Fruit fly (Drosophila melanogaster) ovary, adult (tissue): ENCODE measurements around the gene stumps.

Experiments
- CG17801 ChIP-seq: fragments of 200-800 bp; optimal IDR thresholded peaks from 2 replicates; lab custom pipeline; 2019; ENCODE audit warnings: missing biosample characterization, mild to moderate bottlenecking, missing genetic modification characterization, moderate library complexity; ENCODE audit not compliant: partially characterized antibody

stumps gene

DNA sequence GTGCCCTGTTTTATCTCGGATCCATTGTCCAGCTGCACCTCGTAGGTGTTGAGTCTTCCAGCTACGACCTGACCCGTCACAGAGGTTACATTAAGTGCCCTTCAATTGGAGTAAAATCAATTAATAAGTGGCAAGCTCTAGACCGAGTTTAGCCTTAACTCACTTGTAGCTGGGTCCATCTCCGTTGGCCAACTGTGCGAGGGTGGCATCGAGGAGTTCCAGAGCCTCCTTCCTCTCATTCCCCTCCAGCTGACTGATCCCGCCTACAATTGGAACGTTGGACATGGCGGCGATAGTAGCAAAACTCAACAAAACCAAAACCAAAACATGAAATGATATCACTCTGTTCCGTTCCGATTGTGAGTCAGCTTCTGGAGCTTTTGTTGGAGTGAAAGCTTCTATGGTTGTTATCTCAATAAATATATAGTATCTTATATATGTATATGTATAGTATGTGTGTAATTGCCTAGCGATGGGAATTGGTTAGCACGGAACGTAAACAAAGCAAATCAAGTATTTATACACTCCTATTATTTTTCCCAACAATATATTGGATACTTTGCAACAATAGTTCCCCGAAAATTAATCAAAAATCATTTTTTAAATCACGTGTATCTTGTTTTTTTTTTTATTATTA, 8.4 kb upstream of the stumps start, which contains the start of gene CG8066:
Gene CG8066, minus strand, starts transcription at position 347 of the 637 bp plus-strand sequence.
- peak; percentile 25 for TF ChIP-seq CG17801 (GFP tag; lab: Kevin White, UChicago)

DNA sequence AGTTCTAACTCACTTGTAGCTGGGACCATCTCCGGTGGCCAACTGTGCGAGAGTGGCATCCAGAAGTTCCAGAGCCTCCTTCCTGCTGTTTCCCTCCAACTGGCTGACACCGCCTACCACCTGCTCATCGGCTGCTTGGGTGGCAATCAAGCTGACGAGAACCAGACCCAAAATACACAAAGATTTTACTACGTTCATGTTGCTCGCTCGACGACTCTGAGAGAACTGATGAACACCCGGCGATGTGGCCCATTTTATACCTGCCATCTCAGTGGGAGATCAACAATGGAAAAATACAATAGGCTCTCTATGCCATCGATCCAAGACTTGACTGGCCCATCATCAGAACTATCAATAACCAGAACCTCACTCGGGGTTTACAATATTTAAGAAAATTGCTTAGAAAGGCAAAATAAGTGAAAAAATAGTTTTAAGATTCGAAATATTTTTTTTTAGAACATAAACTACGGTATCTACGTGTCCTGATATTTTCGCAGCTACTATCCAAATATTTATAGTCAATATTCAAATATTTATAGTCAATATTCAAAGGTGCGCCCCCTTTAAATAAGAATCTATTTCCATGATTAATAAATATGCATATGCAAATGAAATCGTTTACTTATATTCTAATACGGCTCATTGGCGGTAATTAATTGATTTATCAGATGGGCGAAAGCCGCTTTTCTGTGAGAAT, 7.5 kb upstream of the stumps start, which contains the start of gene Cys:
Gene Cys, minus strand, starts transcription at position 234 of the 697 bp plus-strand sequence.
- TF ChIP-seq CG17801 (GFP tag; lab: Kevin White, UChicago): no peak

DNA sequence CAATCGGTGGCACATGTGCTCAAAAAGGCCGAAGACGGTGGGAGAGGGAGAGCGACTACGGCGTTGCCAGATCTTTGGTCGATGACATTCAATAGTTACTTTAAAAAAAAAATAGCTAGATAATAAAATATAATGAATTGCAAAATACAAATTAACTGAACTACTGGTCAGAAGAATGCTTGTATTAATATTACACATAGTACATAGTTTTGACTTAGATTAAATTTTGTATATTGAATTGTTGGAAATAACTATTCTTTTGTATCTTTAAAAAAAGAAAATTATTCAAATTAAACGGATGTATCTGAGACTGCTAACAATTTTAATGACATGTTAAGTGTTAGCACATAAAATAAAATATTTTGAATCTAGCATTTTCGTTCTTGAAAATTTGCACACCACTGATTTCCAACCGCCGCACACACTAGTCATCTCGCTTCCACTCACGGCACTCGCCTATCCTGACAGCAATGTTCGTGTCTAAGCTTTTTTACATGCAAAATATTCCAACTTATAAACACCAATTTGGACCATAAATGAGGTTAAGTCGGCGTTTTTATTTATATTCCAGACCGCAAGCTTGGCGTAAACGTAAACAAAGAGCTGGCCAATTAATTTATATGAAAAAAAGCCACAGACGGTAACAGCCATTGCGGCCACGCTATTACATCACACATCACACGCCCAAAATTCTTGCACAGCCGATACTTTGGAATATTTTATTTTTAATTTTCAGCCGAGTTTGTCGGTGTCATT, 1.9 kb upstream of the stumps start:
- TF ChIP-seq CG17801 (GFP tag; lab: Kevin White, UChicago): peak; percentile 61

DNA sequence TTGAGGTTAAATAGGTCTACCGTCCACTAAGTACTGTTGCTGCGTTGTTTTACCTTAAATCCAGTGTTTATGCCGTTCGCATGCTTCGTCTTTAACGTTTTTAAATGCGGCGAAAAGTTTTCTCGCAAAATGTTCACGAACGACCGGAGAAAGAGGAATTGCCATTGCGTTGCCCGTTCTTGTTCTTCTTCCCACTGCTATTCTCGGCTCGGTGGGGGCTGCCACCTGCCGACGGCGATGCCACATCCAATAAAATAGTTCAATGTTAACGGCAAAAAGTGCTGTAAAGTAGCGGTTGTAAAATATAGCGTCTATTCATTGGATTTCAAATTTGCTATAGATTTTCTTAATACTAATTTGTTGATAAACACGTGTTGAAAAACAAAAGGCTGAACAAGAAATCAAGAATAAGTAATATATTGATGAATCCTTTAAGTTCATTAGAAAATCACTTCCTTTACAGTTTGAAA, 1.3 kb upstream of the stumps start, which contains the start of gene CG7987:
Gene CG7987, minus strand, starts transcription at position 170 of the 470 bp plus-strand sequence.
- TF ChIP-seq CG17801 (GFP tag; lab: Kevin White, UChicago): no peak

DNA sequence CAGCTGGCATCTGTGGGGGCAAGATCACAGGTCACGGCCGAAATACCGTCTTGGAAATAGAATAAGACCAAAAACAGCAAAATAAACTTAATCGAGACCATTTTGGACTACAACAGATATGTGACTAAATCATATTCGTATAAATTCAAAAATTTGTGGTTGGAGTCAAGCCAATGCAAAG, 616 bp upstream of the stumps start, which contains the start of gene CG44094:
Gene CG44094, minus strand, starts transcription at position 101 of the 181 bp plus-strand sequence.
- TF ChIP-seq CG17801 (GFP tag; lab: Kevin White, UChicago): no peak

DNA sequence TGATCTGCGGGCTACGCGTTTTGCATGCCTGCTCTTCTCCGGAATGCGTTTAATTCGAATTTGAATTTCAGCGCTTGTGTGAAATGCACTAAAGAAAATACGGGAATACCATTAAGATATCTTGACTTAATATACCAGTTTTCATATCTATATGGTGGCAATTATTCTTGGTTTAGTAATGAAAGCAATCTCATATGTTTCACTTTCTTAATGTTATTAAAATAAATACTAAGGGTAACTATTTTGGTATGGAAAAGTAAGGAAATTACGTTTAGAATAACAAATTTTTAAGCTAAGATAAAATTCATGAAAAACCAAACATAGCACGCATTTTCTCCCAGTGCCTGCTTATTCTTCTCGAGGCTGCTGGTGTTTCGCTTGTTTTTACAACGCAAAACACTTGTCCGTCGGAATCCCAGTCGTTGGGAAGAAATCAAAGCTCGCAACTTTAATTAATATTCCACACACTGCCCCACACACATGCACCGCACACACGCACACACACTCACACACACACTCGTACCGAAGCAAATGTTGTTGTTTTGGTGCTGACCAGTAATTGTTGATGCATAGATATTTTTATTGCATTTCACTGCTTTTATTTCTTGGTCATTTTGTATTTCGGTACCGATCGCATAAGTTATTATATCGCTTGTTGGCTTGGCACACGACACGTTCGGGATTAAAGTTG, 931 bp downstream of the stumps start:
- no peak for TF ChIP-seq CG17801 (GFP tag; lab: Kevin White, UChicago)

DNA sequence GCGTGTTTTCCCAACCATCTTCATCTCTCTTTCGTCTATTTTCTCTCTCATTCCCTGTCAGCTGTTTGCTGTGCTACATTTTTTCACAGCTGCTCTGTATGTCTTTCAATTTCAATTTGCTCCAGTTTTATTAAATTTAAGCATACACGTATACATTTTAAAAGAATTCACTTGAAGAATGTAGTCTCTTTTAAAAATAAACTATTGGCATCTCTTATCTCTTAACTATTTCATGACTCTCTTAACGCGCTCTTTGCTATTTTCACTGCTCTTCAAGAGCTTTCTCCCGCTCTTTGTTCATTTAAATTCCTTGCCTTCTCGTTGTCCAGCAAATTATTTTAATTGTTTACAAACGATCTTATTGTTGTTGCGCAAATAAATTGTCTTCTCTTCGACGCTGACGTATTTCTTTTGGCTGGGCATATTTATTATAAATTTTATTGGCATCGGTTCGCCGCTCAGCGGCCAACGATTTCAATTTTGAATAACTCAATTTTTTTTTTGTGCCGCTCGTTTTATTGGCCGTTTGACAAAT, 3.1 kb downstream of the stumps start:
- no peak for TF ChIP-seq CG17801 (GFP tag; lab: Kevin White, UChicago)

DNA sequence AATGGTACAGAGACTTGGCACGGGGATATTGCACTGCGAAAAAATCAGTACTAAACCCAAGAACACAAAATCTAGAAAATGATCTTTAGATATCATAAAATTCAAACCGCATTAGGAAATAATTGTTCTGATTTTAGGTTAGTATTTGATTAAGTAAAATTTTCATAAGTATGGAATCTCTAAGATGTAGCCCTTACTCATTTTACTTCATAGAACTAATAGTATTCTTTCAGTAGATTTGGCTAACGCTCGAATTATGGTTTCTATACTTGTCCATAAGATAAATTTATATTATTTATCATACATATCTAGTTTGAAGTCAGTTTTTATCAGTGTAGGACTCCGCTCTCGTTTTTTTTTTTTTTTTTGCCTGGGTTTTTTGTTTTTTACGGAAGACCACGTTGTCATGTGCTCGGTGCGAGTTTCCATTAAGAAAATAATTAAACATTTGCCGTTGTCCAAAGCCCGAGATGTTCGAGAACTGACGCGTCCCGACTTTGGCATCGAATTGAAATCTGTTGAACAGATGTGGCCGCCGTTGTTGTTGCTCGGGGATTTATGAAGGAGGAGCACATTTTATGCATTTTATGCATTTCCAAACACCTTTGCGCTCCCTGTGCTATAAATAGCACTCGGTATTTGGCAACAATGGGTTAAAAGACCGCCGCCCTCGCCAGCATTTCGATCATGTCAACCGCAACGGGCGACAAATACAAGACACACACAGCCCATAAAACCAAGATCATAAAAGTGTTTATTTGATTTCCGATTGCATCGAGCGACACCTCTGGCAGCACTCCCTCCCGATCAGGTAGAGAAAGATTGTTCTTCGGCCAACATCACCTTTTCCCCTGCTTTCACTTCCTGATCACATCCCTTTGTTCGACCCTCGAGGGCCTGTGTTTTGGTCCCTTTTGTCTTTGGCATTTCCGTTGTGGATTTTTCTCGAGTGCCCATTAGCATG, 9.7 kb downstream of the stumps start:
- TF ChIP-seq CG17801 (GFP tag; lab: Kevin White, UChicago): no peak

DNA sequence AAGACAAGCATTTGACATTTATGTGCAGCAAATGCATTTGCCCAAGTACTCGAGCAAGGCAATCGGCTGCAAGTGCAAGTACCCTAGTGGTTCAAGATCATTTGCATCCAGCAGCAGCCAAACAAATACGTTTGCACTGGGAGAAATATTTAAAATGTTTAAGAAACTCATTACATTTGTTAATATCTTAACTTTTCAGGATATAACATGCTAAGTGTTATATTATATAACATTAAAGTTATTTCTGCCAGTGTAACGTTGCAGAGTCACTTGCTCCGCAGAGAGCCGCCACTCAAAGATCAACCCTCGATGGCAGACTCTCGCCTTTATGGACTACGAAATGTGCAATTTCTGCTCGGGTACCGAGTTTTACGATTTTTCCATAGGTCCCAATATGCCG, 12.5 kb downstream of the stumps start:
- no peak for TF ChIP-seq CG17801 (GFP tag; lab: Kevin White, UChicago)

DNA sequence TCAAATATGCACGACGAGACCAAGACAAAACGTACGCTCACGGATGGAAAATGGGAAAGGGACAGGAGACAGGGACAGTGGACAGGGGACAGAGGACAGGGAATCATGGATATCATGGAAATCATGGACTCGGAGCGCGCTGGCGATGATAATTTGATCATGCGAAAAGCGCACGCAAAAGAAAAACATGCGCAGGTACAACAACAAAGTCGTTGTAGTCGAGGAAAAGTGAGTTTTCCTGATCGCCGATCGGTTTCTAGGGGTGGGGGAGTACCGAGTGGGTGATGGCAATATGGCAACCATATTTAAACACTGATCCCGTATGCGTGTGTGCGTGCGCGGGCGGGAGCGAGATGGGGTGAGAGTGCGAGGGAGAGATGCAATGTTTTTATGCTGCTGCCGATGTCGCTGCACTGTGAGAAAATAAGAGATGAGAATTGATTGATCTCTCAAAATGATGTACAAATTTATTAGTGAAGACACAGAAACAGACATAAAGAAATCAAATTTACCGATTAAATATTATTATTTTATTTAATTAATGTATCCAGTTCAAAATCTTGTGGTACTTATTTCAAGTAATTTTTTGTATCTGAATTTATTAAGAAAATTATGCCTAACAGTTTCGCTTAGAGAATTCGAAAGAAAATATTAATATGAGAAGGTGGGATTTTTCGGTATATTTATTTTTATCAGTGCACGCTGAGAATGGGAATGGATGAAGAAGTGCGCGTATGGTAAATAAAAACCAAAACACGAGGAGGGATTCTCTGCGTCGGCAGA, 13.9 kb downstream of the stumps start:
- TF ChIP-seq CG17801 (GFP tag; lab: Kevin White, UChicago): no peak

DNA sequence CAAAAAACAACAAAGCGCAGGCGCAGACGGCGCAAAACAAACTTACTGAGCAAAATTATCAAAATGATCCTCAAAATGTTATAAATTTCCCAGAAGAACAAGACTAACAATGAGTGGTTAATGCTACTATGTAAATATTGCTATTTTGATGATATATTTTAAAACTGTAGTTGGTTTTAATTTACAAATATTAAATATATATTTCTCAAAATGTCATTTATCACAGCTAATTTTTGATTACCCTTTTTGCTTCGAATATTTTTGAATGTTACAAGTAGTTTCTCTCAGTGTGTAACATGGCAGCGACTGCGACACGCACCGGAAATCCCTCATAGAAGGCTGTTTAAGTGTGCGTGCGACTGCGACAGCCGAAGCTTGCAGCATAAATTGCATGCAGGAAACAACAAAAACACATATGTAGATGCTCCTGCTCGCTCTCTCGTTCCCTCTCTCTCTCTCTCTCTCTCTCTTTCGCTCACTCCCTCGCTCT, 21.0 kb downstream of the stumps start:
- TF ChIP-seq CG17801 (GFP tag; lab: Kevin White, UChicago): no peak

DNA sequence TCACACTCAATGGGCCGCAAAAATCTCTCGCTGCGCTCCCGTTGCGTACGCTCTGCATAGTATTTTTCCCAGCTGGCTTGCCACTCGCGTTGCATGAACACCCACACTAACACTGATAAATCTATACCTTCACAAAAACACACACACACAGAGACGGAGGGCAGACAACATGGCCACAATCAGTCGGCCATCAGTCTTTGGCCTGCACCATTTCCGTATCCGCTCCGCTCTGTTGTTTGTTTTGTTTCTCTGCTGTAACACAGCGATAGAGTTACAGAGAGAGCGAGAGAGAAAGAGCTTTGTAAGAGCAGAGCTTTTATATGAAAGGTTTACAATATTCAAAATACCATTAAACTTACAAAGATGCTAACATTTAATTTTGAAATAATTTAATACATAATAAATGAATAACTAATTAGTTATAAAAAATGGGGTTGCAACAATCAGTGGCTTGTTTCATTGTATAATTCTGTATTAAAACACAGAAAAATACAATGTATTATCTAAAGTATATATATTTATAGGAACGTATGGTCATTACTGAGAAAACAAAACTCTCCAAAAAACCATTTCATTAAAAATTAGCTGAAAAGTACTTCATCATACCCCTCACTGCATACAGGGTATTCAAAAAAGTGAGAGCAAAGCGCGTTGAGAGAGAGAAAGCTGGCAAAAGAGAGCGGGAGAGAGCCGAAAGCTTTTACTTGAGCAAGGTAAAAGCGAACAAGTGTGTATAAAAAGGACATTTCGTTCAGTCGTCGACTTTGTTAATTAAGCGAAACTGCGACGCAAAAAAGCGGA, 32.1 kb downstream of the stumps start, which contains the start of gene CG14853:
Gene CG14853, plus strand, starts transcription at position 751 of the 801 bp plus-strand sequence.
- no peak for TF ChIP-seq CG17801 (GFP tag; lab: Kevin White, UChicago)
